Fruit fly (Drosophila melanogaster): ENCODE data around the gene CRMP.

The CRMP gene

DNA sequence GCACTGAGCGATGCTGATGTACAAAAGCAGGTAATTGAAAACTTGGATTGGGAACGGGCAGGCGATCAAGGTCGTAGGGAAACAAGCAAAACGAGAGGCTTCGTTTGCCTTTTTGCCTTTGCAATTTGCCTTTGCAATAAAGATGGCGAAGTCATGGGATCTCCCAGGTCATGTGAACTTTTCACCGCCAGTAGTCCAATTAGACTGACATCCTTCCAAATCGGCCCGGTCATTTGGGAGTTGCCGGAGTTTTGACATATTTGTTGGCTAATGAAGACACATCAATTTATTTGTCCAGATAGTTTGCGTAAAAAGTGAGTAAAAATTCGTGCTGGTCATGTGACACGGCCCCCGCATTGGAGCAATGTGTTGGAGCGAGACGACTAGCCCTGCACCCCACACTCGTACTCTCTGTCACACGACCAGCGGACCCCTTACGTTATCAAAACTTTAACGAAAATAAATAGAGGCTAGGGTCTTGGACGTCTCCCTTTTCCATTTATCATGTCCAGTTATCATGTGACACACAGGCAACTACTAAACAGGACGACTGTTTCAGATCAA, 21.2 kb downstream of the CRMP start (continued):
- TF ChIP-seq Scr (GFP tag; IDR thresholded peaks at IDR 0.05; ENCODE audit: partially characterized antibody) (no peak), CG2120 (GFP tag; optimal IDR thresholded peaks at IDR 0.05) (no peak), jigr1 (GFP tag; IDR thresholded peaks at IDR 0.05) (no peak), fd96Cb (tag; optimal IDR thresholded peaks at IDR 0.05) (no peak), CG12744 (GFP tag; optimal IDR thresholded peaks at IDR 0.05) (no peak), CG8944 (GFP tag; optimal IDR thresholded peaks at IDR 0.05) (no peak), Deaf1 (tag; optimal IDR thresholded peaks at IDR 0.05) (peak; percentile 41), CG1602 (GFP tag; optimal IDR thresholded peaks at IDR 0.05) (no peak), row (GFP tag; IDR thresholded peaks at IDR 0.05) (no peak), mirr (GFP tag; optimal IDR thresholded peaks at IDR 0.05) (peak; percentile 24), Nf-YB (GFP tag; optimal IDR thresholded peaks at IDR 0.05) (no peak), cwo (GFP tag; optimal IDR thresholded peaks at IDR 0.05) (peak; percentile 79), CG6683 (GFP tag; optimal IDR thresholded peaks at IDR 0.05) (no peak), btn (GFP tag; optimal IDR thresholded peaks at IDR 0.05) (no peak), CG7271 (tag; optimal IDR thresholded peaks at IDR 0.05) (no peak), bigmax (GFP tag; optimal IDR thresholded peaks at IDR 0.05) (peak; percentile 13), CG15269 (tag; optimal IDR thresholded peaks at IDR 0.05) (no peak), pnt (GFP tag; optimal IDR thresholded peaks at IDR 0.05) (no peak), CG2889 (GFP tag; IDR thresholded peaks at IDR 0.05) (no peak), CG15011 (GFP tag; optimal IDR thresholded peaks at IDR 0.05) (no peak), ab (GFP tag; optimal IDR thresholded peaks at IDR 0.05) (no peak), CG43689 (GFP tag; IDR thresholded peaks at IDR 0.05) (no peak), amos (GFP tag; IDR thresholded peaks at IDR 0.05; ENCODE audit: partially characterized antibody) (peak; percentile 33; the same call in 1 of the 2 replicates), hb (GFP tag; IDR thresholded peaks at IDR 0.05; ENCODE audit: partially characterized antibody) (no peak), CG17802 (tag; optimal IDR thresholded peaks at IDR 0.05) (no peak), Rx (GFP tag; IDR thresholded peaks at IDR 0.05) (no peak), Dad (GFP tag; optimal IDR thresholded peaks at IDR 0.05) (no peak), CG34376 (GFP tag; optimal IDR thresholded peaks at IDR 0.05) (peak; percentile 5), CG3281 (GFP tag; optimal IDR thresholded peaks at IDR 0.05) (peak; percentile 3), nau (GFP tag; optimal IDR thresholded peaks at IDR 0.05) (no peak), CG17186 (GFP tag; optimal IDR thresholded peaks at IDR 0.05) (no peak), lola (GFP tag; optimal IDR thresholded peaks at IDR 0.05) (no peak), CG18011 (GFP tag; optimal IDR thresholded peaks at IDR 0.05) (no peak), CG3847 (GFP tag; IDR thresholded peaks at IDR 0.05) (no peak), gsb-n (tag; optimal IDR thresholded peaks at IDR 0.05) (no peak), Aef1 (GFP tag; IDR thresholded peaks at IDR 0.05) (no peak), CG10321 (GFP tag; IDR thresholded peaks at IDR 0.05) (peak; percentile 96), Mes4 (GFP tag; optimal IDR thresholded peaks at IDR 0.05) (no peak), Fer2 (tag; optimal IDR thresholded peaks at IDR 0.05) (no peak), Stat92E (GFP tag; optimal IDR thresholded peaks at IDR 0.05) (no peak), CG14441 (GFP tag; IDR thresholded peaks at IDR 0.05) (no peak), unpg (GFP tag; optimal IDR thresholded peaks at IDR 0.05) (no peak), CG6175 (GFP tag; IDR thresholded peaks at IDR 0.05) (no peak), klu (GFP tag; IDR thresholded peaks at IDR 0.05) (no peak), maf-S (GFP tag; optimal IDR thresholded peaks at IDR 0.05) (no peak), ara (GFP tag; IDR thresholded peaks at IDR 0.05) (no peak), BtbVII (GFP tag; optimal IDR thresholded peaks at IDR 0.05) (no peak), Sox100B (GFP tag; optimal IDR thresholded peaks at IDR 0.05) (no peak), CG8388 (GFP tag; optimal IDR thresholded peaks at IDR 0.05) (no peak), Hand (GFP tag; optimal IDR thresholded peaks at IDR 0.05) (no peak)
